Comparison of ENCODE assay signal across 2 fruit fly cellular contexts in the genomic region with DNA sequence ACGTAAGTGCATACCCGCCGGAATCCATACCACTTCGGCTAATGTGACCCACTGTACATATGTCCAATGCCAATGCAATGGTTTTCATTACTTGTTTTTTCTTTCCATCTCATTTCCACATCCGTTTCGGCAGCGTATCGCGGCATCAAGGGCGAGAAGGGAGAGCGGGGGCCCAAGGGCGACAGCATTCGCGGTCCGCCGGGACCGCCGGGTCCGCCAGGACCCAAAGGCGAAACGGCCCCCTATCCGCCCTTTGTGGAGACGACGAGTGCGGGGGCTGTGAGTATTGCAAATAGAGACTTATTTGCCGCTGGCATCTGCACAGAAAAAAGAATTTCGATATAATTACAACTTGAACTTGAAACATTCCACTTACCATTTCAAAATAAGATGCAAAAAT.
TF ChIP-seq lines count a peak whose summit lies in the region.

No protein-coding gene starts in this region.

- TF ChIP-seq CTCF in whole organism, embryonic (GFP tag; optimal IDR thresholded peaks at IDR 0.05; lab: Kevin White, UChicago), result no peak

TF ChIP-seq in whole organism, embryonic, 481 proteins besides CTCF, POLR2A, EP300 and RAD21:
- TF ChIP-seq Rfx (GFP tag; IDR thresholded peaks at IDR 0.05; lab: Robert Waterston, UW), result no peak
- peak; percentile 59 for TF ChIP-seq Hr39 (optimal IDR thresholded peaks at IDR 0.05; lab: Kevin White, UChicago)

TF ChIP-seq in whole organism, wandering third instar larva, 38 proteins besides CTCF, POLR2A, EP300 and RAD21:
- TF ChIP-seq Hnf4 (GFP tag; optimal IDR thresholded peaks at IDR 0.05; lab: Kevin White, UChicago), result no peak
- TF ChIP-seq Hr78 (GFP tag; optimal IDR thresholded peaks at IDR 0.05; lab: Kevin White, UChicago), result no peak
- peak; percentile 61 for TF ChIP-seq Dfd (GFP tag; optimal IDR thresholded peaks at IDR 0.05; lab: Kevin White, UChicago)
TF ChIP-seq in whole organism, wandering third instar larva: peak in this region for 1.
